Fruit fly (Drosophila melanogaster): ENCODE data around the gene CG9121.

The CG9121 gene

DNA sequence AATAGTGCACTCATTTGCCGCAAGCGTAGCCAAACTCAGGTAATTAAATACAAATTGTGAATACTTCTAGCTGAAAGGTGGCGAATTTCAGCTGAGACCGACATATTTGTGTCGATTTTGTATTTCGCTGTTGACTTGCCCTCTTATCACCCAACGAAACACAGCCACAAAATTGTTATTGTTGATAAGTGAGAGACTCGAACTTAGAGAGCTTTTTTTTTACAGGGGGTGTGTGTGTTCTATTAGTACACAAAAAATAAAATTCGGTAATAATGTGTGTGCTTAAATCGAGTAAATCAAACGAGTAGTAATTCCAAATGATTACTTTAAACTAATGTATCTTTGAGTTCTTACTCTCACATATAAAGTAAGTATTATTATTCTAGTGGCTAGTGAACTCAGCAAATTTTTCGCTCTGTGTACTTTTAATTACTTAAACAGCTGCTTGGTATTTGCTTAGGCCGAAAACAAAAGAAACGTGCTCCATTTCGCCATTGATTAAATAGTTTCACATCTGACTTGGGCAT lies 10.2 kb upstream of the CG9121 start (continued):
- TF ChIP-seq CG11456 (GFP tag; IDR thresholded peaks at IDR 0.05): peak; percentile 69; the same call in 1 of the 3 replicates
- TF ChIP-seq CG17385 (GFP tag; optimal IDR thresholded peaks at IDR 0.05): peak; percentile 67
- TF ChIP-seq ewg (GFP tag; optimal IDR thresholded peaks at IDR 0.05): peak; percentile 48
- peak; percentile 70 for TF ChIP-seq esg (GFP tag; conservative IDR thresholded peaks at IDR 0.05)
- peak; percentile 54 for TF ChIP-seq Oli (tag; optimal IDR thresholded peaks at IDR 0.05)
- peak; percentile 68 for TF ChIP-seq p53 (GFP tag; optimal IDR thresholded peaks at IDR 0.05)
- TF ChIP-seq tap (tag; optimal IDR thresholded peaks at IDR 0.05): peak; percentile 61
- TF ChIP-seq chif (GFP tag; optimal IDR thresholded peaks at IDR 0.05): peak; percentile 22 to 71
- no peak for TF ChIP-seq kah (GFP tag; optimal IDR thresholded peaks at IDR 0.05)
- TF ChIP-seq eyg (GFP tag; optimal IDR thresholded peaks at IDR 0.05): peak; percentile 51
- no peak for TF ChIP-seq cas (GFP tag; IDR thresholded peaks at IDR 0.05)
- peak; percentile 22 for TF ChIP-seq HLH54F (GFP tag; optimal IDR thresholded peaks at IDR 0.05)
- peak; percentile 54 for TF ChIP-seq klu (GFP tag; IDR thresholded peaks at IDR 0.05)
- peak; percentile 65 for TF ChIP-seq CG12071 (GFP tag; optimal IDR thresholded peaks at IDR 0.05)
- no peak for TF ChIP-seq ab (GFP tag; optimal IDR thresholded peaks at IDR 0.05)
- TF ChIP-seq CG11696 (GFP tag; IDR thresholded peaks at IDR 0.05): peak; percentile 32; the same call in 1 of the 2 replicates
- TF ChIP-seq CG7987 (GFP tag; optimal IDR thresholded peaks at IDR 0.05): peak; percentile 45
- TF ChIP-seq CG7745 (tag; optimal IDR thresholded peaks at IDR 0.05): no peak
- TF ChIP-seq eve (GFP tag; optimal IDR thresholded peaks at IDR 0.05): no peak
- no peak for TF ChIP-seq Optix (GFP tag; IDR thresholded peaks at IDR 0.05)
- no peak for TF ChIP-seq CG10431 (GFP tag; optimal IDR thresholded peaks at IDR 0.05)
- 0 out of 3 replicates have a peak, but pooled peaks have one; percentile 31 for TF ChIP-seq H15 (GFP tag; IDR thresholded peaks at IDR 0.05)
- no peak for TF ChIP-seq abd-A (tag; optimal IDR thresholded peaks at IDR 0.05)
- no peak for TF ChIP-seq CG16813 (GFP tag; IDR thresholded peaks at IDR 0.05; ENCODE audit: partially characterized antibody)
- TF ChIP-seq CG2875 (GFP tag; optimal IDR thresholded peaks at IDR 0.05): peak; percentile 40
- no peak for TF ChIP-seq Poxn (GFP tag; IDR thresholded peaks at IDR 0.05)
- TF ChIP-seq Atf-2 (GFP tag; optimal IDR thresholded peaks at IDR 0.05): peak; percentile 19
- TF ChIP-seq CG8388 (GFP tag; optimal IDR thresholded peaks at IDR 0.05): peak; percentile 52
- no peak; the same call in 1 of the 2 replicates for TF ChIP-seq al (GFP tag; IDR thresholded peaks at IDR 0.05)
- no peak for TF ChIP-seq Mad (GFP tag; optimal IDR thresholded peaks at IDR 0.05)
- TF ChIP-seq CG8089 (GFP tag; optimal IDR thresholded peaks at IDR 0.05): no peak
- TF ChIP-seq CG15269 (tag; optimal IDR thresholded peaks at IDR 0.05): peak; percentile 63
- 0 out of 2 replicates have a peak, but pooled peaks have one; percentile 35 for TF ChIP-seq rib (GFP tag; IDR thresholded peaks at IDR 0.05)
- TF ChIP-seq CG18599 (GFP tag; optimal IDR thresholded peaks at IDR 0.05): peak; percentile 88
- TF ChIP-seq exex (tag; optimal IDR thresholded peaks at IDR 0.05): peak; percentile 82
- TF ChIP-seq CG5180 (GFP tag; optimal IDR thresholded peaks at IDR 0.05): peak; percentile 10
- no peak for TF ChIP-seq CG15696 (tag; optimal IDR thresholded peaks at IDR 0.05)
- TF ChIP-seq wek (GFP tag; optimal IDR thresholded peaks at IDR 0.05): peak; percentile 37
- peak; percentile 63 for TF ChIP-seq CG10267 (tag; optimal IDR thresholded peaks at IDR 0.05)
- TF ChIP-seq CG9727 (GFP tag; optimal IDR thresholded peaks at IDR 0.05): peak; percentile 66
- peak; percentile 36; the same call in 2 of the 3 replicates for TF ChIP-seq Mrtf (GFP tag; IDR thresholded peaks at IDR 0.05)
- TF ChIP-seq CG32767 (GFP tag; IDR thresholded peaks at IDR 0.05): no peak
- peak; percentile 31 for TF ChIP-seq jing (GFP tag; optimal IDR thresholded peaks at IDR 0.05)
- TF ChIP-seq sisA (GFP tag; IDR thresholded peaks at IDR 0.05): peak; percentile 66
- TF ChIP-seq CG1233 (GFP tag; optimal IDR thresholded peaks at IDR 0.05): peak; percentile 52
- TF ChIP-seq zfh2 (GFP tag; optimal IDR thresholded peaks at IDR 0.05): peak; percentile 59
- TF ChIP-seq sd (tag; optimal IDR thresholded peaks at IDR 0.05): peak; percentile 56
- TF ChIP-seq shn (GFP tag; optimal IDR thresholded peaks at IDR 0.05): peak; percentile 5
- peak; percentile 14; the same call in 1 of the 2 replicates for TF ChIP-seq CG31224 (GFP tag; IDR thresholded peaks at IDR 0.05)
- TF ChIP-seq scrt (GFP tag; optimal IDR thresholded peaks at IDR 0.05): peak; percentile 67

Measured in whole organism, embryonic.